Fruit fly (Drosophila melanogaster) S2 (cell line): ENCODE measurements around the gene CG31036.

Source experiments
- CG8478 ChIP-seq: fragments of >200 bp; optimal IDR thresholded peaks from 2 replicates; lab custom pipeline; 2018
- CTCF ChIP-seq, 2 experiments: fragments of >200 bp; optimal IDR thresholded peaks; 2 replicates each; lab custom pipeline; 2018

DNA sequence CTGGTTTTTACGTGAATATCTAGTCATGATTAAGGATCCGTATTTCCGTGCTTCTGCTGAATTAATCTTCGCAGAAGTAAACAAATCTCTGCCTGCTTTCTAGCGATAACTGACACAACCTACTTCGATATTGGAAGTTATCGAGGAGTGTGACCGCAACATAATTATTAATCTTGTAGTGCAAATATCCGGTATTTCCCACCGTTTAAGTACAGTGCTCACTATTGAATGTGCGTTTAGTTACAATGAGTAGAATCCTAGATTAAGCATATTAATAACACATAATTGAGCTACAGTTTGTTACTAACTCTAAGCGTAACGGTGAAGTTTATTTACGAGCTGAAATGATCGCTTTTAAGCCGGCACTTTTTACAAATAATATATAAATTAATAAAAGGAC is 48.1 kb upstream of the CG31036 start:
- TF ChIP-seq CG8478 (lab: Kevin White, UChicago) (no peak), CTCF (optimal IDR thresholded peaks at IDR 0.05; lab: Kevin White, UChicago) (no peak)
